Worm (Caenorhabditis elegans) whole organism, early embryonic: Measurements from ENCODE around the gene nhx-4.

Experiments
- B0310.2 ChIP-seq: sonication (generic microtip); optimal IDR thresholded peaks from 2 replicates; lab custom pipeline; 2016; ENCODE audit warnings: mild to moderate bottlenecking, missing genetic modification characterization, missing compliant biosample characterization
- F13C5.2 ChIP-seq: sonication (generic microtip); optimal IDR thresholded peaks from 2 replicates; lab custom pipeline; 2017; ENCODE audit warnings: mild to moderate bottlenecking, missing genetic modification characterization, inconsistent platforms, missing compliant biosample characterization
- ama-1 ChIP-seq: fragments of 150-350 bp; optimal IDR thresholded peaks from 2 replicates; lab custom pipeline; 2014
- ceh-36 ChIP-seq: sonication (generic microtip); optimal IDR thresholded peaks from 2 replicates; lab custom pipeline; 2016; ENCODE audit warnings: missing genetic modification characterization, inconsistent platforms, missing compliant biosample characterization
- ets-7 ChIP-seq: sonication (generic microtip); optimal IDR thresholded peaks from 2 replicates; lab custom pipeline; 2016; ENCODE audit warnings: missing genotype, missing genetic modification characterization, missing compliant biosample characterization
- flt-1 ChIP-seq: fragments of 200-800 bp; sonication (Bioruptor generic); IDR thresholded peaks from 2 replicates; pipeline ENCODE4 v1.3.6; 2022; ENCODE audit warnings: missing genetic modification characterization, missing compliant biosample characterization
- hnd-1 ChIP-seq: sonication (generic microtip); optimal IDR thresholded peaks from 2 replicates; lab custom pipeline; 2016; ENCODE audit warnings: missing genetic modification characterization, missing compliant biosample characterization
- scrt-1 ChIP-seq: fragments of 200-800 bp; sonication (Bioruptor generic); IDR thresholded peaks from 2 replicates; pipeline ENCODE4 v1.3.6; 2022; ENCODE audit warnings: missing genetic modification characterization, missing compliant biosample characterization
- sea-1 ChIP-seq: fragments of 200-800 bp; sonication (Bioruptor generic); conservative IDR thresholded peaks from 2 replicates; pipeline ENCODE4 v1.3.6; 2022; ENCODE audit warnings: missing genetic modification characterization, missing compliant biosample characterization
- tbx-11 ChIP-seq: fragments of 200-800 bp; sonication (Bioruptor generic); IDR thresholded peaks from 2 replicates; pipeline ENCODE4 v1.3.6; 2022; ENCODE audit warnings: missing genetic modification characterization, missing compliant biosample characterization
- tra-4 ChIP-seq: sonication (generic microtip); optimal IDR thresholded peaks from 2 replicates; lab custom pipeline; 2017; ENCODE audit warnings: missing genetic modification characterization, missing compliant biosample characterization

DNA sequence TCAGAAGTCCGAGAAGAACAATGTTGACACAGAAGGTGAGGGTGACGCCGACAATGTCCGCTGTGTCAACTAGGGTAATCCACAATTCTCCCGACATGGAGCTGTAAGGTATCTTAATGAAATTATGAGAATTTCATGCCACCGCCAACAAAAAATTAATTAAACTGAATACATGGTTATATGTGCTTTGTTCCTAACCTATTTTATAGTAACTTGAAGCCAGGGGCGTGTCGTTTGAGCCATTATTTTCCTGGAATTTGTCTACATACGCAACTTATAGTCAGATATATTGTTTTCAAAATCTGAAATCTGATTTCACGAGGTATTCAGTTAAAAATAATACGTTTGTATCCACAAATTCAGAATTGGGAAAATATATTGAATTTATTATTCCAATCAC is 48.2 kb upstream of the nhx-4 start, which contains the start of gene odr-10:
- no peak for TF ChIP-seq ama-1 (lab: Kevin White, UChicago)
- TF ChIP-seq ceh-36 (tag; lab: Kevin White, UChicago) = no peak
- TF ChIP-seq ets-7 (tag; lab: Kevin White, UChicago) = no peak
- no peak for TF ChIP-seq sea-1 (GFP tag; lab: Robert Waterston, UW)
- TF ChIP-seq scrt-1 (GFP tag; lab: Robert Waterston, UW) = no peak
- TF ChIP-seq tbx-11 (GFP tag; lab: Robert Waterston, UW) = no peak
- TF ChIP-seq hnd-1 = no peak
- TF ChIP-seq flt-1 (GFP tag; lab: Robert Waterston, UW) = no peak
- TF ChIP-seq B0310.2 (tag; lab: Kevin White, UChicago) = no peak
- no peak for TF ChIP-seq F13C5.2 (tag; lab: Kevin White, UChicago)
- no peak for TF ChIP-seq tra-4 (tag; lab: Kevin White, UChicago)
